Fruit fly (Drosophila melanogaster) whole organism, prepupa: ENCODE measurements around the gene CG15385.

Experiments used
- CG10631 ChIP-seq: fragments of 200-800 bp; sonication (Bioruptor generic); optimal IDR thresholded peaks from 2 replicates; lab custom pipeline; 2016; ENCODE audit warnings: missing biosample characterization, missing genetic modification characterization
- CG11294 ChIP-seq: fragments of 200-800 bp; sonication (Bioruptor generic); IDR thresholded peaks from 2 replicates; pipeline ENCODE4 v1.3.6; 2022; ENCODE audit warnings: missing biosample characterization, missing genetic modification characterization
- CG11762 ChIP-seq: fragments of 200-800 bp; sonication (Bioruptor generic); optimal IDR thresholded peaks from 3 replicates; lab custom pipeline; 2016; ENCODE audit warnings: missing biosample characterization, missing genetic modification characterization; ENCODE audit not compliant: insufficient read depth
- CG11902 ChIP-seq: fragments of 200-800 bp; sonication (Bioruptor generic); optimal IDR thresholded peaks from 3 replicates; lab custom pipeline; 2016; ENCODE audit warnings: missing biosample characterization, missing genetic modification characterization
- CG15336 ChIP-seq: fragments of 200-800 bp; sonication (Bioruptor generic); IDR thresholded peaks from 2 replicates; pipeline ENCODE4 v1.3.6; 2022; ENCODE audit warnings: missing biosample characterization, missing genetic modification characterization
- CG1621 ChIP-seq: fragments of 200-800 bp; sonication (Bioruptor generic); optimal IDR thresholded peaks from 3 replicates; lab custom pipeline; 2018; ENCODE audit warnings: missing biosample characterization, mild to moderate bottlenecking, missing genetic modification characterization
- CG16779 ChIP-seq: fragments of 200-800 bp; sonication (Bioruptor generic); optimal IDR thresholded peaks from 3 replicates; lab custom pipeline; 2017; ENCODE audit warnings: missing biosample characterization, mild to moderate bottlenecking, missing genetic modification characterization
- CG3032 ChIP-seq: fragments of 200-800 bp; optimal IDR thresholded peaks from 2 replicates; lab custom pipeline; 2019; ENCODE audit warnings: missing biosample characterization, mild to moderate bottlenecking, missing genetic modification characterization, moderate library complexity
- CG31627 ChIP-seq: fragments of 200-800 bp; sonication (Bioruptor generic); optimal IDR thresholded peaks from 3 replicates; lab custom pipeline; 2016; ENCODE audit warnings: missing biosample characterization, missing genetic modification characterization
- CG32006 ChIP-seq: fragments of 200-800 bp; sonication (Bioruptor generic); optimal IDR thresholded peaks from 3 replicates; lab custom pipeline; 2017; ENCODE audit warnings: missing biosample characterization, mild to moderate bottlenecking, missing genetic modification characterization
- CG34406 ChIP-seq: fragments of 200-800 bp; sonication (Bioruptor generic); optimal IDR thresholded peaks from 3 replicates; lab custom pipeline; 2016; ENCODE audit warnings: missing biosample characterization, missing genetic modification characterization
- CG3919 ChIP-seq: fragments of 200-800 bp; sonication (Bioruptor generic); optimal IDR thresholded peaks from 3 replicates; lab custom pipeline; 2016; ENCODE audit warnings: missing biosample characterization, missing genetic modification characterization
- CG4318 ChIP-seq: fragments of 200-800 bp; sonication (Bioruptor generic); optimal IDR thresholded peaks from 3 replicates; lab custom pipeline; 2017; ENCODE audit warnings: missing biosample characterization, mild to moderate bottlenecking, missing genetic modification characterization
- CG6163 ChIP-seq: fragments of 200-800 bp; sonication (Bioruptor generic); IDR thresholded peaks from 3 replicates; pipeline ENCODE4 v1.3.6; 2022; ENCODE audit warnings: missing biosample characterization, missing genetic modification characterization
- CG6276 ChIP-seq: fragments of 200-800 bp; sonication (Bioruptor generic); optimal IDR thresholded peaks from 2 replicates; lab custom pipeline; 2017; ENCODE audit warnings: missing biosample characterization, mild to moderate bottlenecking, missing genetic modification characterization
- CG6792 ChIP-seq: fragments of 200-800 bp; sonication (Bioruptor generic); optimal IDR thresholded peaks from 3 replicates; lab custom pipeline; 2016; ENCODE audit warnings: missing biosample characterization, missing genetic modification characterization
- CG6854 ChIP-seq: fragments of 200-800 bp; sonication (Bioruptor generic); optimal IDR thresholded peaks from 2 replicates; lab custom pipeline; 2017; ENCODE audit warnings: missing biosample characterization, mild to moderate bottlenecking, missing genetic modification characterization
- CG7368 ChIP-seq: fragments of 200-800 bp; sonication (Bioruptor generic); optimal IDR thresholded peaks from 3 replicates; lab custom pipeline; 2016; ENCODE audit warnings: missing biosample characterization, missing genetic modification characterization
- CG8119 ChIP-seq: fragments of 200-800 bp; sonication (Bioruptor generic); IDR thresholded peaks from 3 replicates; pipeline ENCODE4 v1.3.6; 2022; ENCODE audit warnings: missing biosample characterization, missing genetic modification characterization
- CG8319 ChIP-seq: fragments of 200-800 bp; sonication (Bioruptor generic); optimal IDR thresholded peaks from 3 replicates; lab custom pipeline; 2016; ENCODE audit warnings: missing biosample characterization, missing genetic modification characterization
- CG9139 ChIP-seq: fragments of 200-800 bp; sonication (Bioruptor generic); optimal IDR thresholded peaks from 3 replicates; lab custom pipeline; 2017; ENCODE audit warnings: missing biosample characterization, mild to moderate bottlenecking, missing genetic modification characterization
- Eip75B ChIP-seq: fragments of 200-800 bp; sonication (Bioruptor generic); optimal IDR thresholded peaks from 3 replicates; lab custom pipeline; 2016; ENCODE audit warnings: missing biosample characterization, missing genetic modification characterization
- Eip93F ChIP-seq: fragments of 200-800 bp; sonication (Bioruptor generic); optimal IDR thresholded peaks from 2 replicates; lab custom pipeline; 2016; ENCODE audit warnings: missing biosample characterization, mild to moderate bottlenecking, missing genetic modification characterization
- Ets21C ChIP-seq: fragments of 200-800 bp; sonication (Bioruptor generic); optimal IDR thresholded peaks from 3 replicates; lab custom pipeline; 2016; ENCODE audit warnings: missing biosample characterization, missing genetic modification characterization
- Ets96B ChIP-seq: fragments of 200-800 bp; optimal IDR thresholded peaks from 2 replicates; lab custom pipeline; 2019; ENCODE audit warnings: missing biosample characterization, mild to moderate bottlenecking, missing genetic modification characterization, moderate library complexity
- Gug ChIP-seq: fragments of 200-800 bp; sonication (Bioruptor generic); IDR thresholded peaks from 2 replicates; pipeline ENCODE4 v1.3.6; 2022; ENCODE audit warnings: missing biosample characterization, missing genetic modification characterization
- Hr39 ChIP-seq: fragments of 200-800 bp; sonication (Bioruptor generic); optimal IDR thresholded peaks from 2 replicates; lab custom pipeline; 2016; ENCODE audit warnings: missing biosample characterization, missing genetic modification characterization
- Hr4 ChIP-seq: fragments of 200-800 bp; sonication (Bioruptor generic); optimal IDR thresholded peaks from 3 replicates; lab custom pipeline; 2016; ENCODE audit warnings: missing biosample characterization, missing genetic modification characterization
- Lpt ChIP-seq: fragments of 200-800 bp; sonication (Bioruptor generic); optimal IDR thresholded peaks from 3 replicates; lab custom pipeline; 2016; ENCODE audit warnings: missing biosample characterization, missing genetic modification characterization
- OdsH ChIP-seq: fragments of 200-800 bp; sonication (Bioruptor generic); optimal IDR thresholded peaks from 3 replicates; lab custom pipeline; 2016; ENCODE audit warnings: missing biosample characterization, missing genetic modification characterization
- Smox ChIP-seq: fragments of 200-800 bp; sonication (Bioruptor generic); optimal IDR thresholded peaks from 3 replicates; lab custom pipeline; 2016; ENCODE audit warnings: missing biosample characterization, missing genetic modification characterization
- Sox102F ChIP-seq: fragments of 200-800 bp; sonication (Bioruptor generic); optimal IDR thresholded peaks from 2 replicates; lab custom pipeline; 2016; ENCODE audit warnings: missing biosample characterization, mild to moderate bottlenecking, missing genetic modification characterization
- Sox15 ChIP-seq: fragments of 200-800 bp; sonication (Bioruptor generic); optimal IDR thresholded peaks from 3 replicates; lab custom pipeline; 2016; ENCODE audit warnings: missing biosample characterization, missing genetic modification characterization
- acj6 ChIP-seq: fragments of 200-800 bp; sonication (Bioruptor generic); optimal IDR thresholded peaks from 3 replicates; lab custom pipeline; 2016; ENCODE audit warnings: missing biosample characterization, missing genetic modification characterization
- cyc ChIP-seq: fragments of 200-800 bp; sonication (Bioruptor generic); optimal IDR thresholded peaks from 3 replicates; lab custom pipeline; 2016; ENCODE audit warnings: missing biosample characterization, missing genetic modification characterization
- dac ChIP-seq: fragments of 200-800 bp; sonication (Bioruptor generic); optimal IDR thresholded peaks from 2 replicates; lab custom pipeline; 2017; ENCODE audit warnings: missing biosample characterization, mild to moderate bottlenecking, missing genetic modification characterization
- eg ChIP-seq: fragments of 200-800 bp; sonication (Bioruptor generic); IDR thresholded peaks from 3 replicates; pipeline ENCODE4 v1.3.6; 2022; ENCODE audit warnings: missing biosample characterization, missing genetic modification characterization
- esn ChIP-seq: fragments of 200-800 bp; sonication (Bioruptor generic); optimal IDR thresholded peaks from 2 replicates; lab custom pipeline; 2016; ENCODE audit warnings: missing biosample characterization, mild to moderate bottlenecking, missing genetic modification characterization, moderate library complexity
- fd59A ChIP-seq: fragments of 200-800 bp; sonication (Bioruptor generic); optimal IDR thresholded peaks from 2 replicates; lab custom pipeline; 2017; ENCODE audit warnings: missing biosample characterization, mild to moderate bottlenecking, missing genetic modification characterization, missing genetic modification reagents
- fkh ChIP-seq: fragments of 200-800 bp; sonication (Bioruptor generic); optimal IDR thresholded peaks from 3 replicates; lab custom pipeline; 2017; ENCODE audit warnings: missing biosample characterization, mild to moderate bottlenecking, missing genetic modification characterization, moderate library complexity
- lz ChIP-seq: fragments of 200-800 bp; sonication (Bioruptor generic); optimal IDR thresholded peaks from 3 replicates; lab custom pipeline; 2016; ENCODE audit warnings: missing biosample characterization, missing genetic modification characterization
- salr ChIP-seq, 2 experiments: fragments of 200-800 bp; sonication (Bioruptor generic); optimal IDR thresholded peaks; 3 replicates each; lab custom pipeline; 2016 to 2018; ENCODE audit warnings: missing biosample characterization in 2 of 2, missing genetic modification characterization in 2 of 2, mild to moderate bottlenecking in 1 of 2
- spab ChIP-seq: fragments of 200-800 bp; sonication (Bioruptor generic); optimal IDR thresholded peaks from 2 replicates; lab custom pipeline; 2017; ENCODE audit warnings: missing biosample characterization, mild to moderate bottlenecking, missing genetic modification characterization, missing genetic modification reagents
- ss ChIP-seq, 2 experiments: fragments of 200-800 bp; sonication (Bioruptor generic); optimal IDR thresholded peaks; 2 replicates in 1 of 2; 3 replicates in 1 of 2; lab custom pipeline; 2017 to 2018; ENCODE audit warnings: mild to moderate bottlenecking in 2 of 2, missing biosample characterization in 2 of 2, missing genetic modification characterization in 2 of 2, moderate library complexity in 1 of 2
- svp ChIP-seq: fragments of 200-800 bp; sonication (Bioruptor generic); peaks from one replicate; lab custom pipeline; 2016; ENCODE audit warnings: missing biosample characterization, missing genetic modification characterization
- topi ChIP-seq: fragments of 200-800 bp; sonication (Bioruptor generic); optimal IDR thresholded peaks from 3 replicates; lab custom pipeline; 2016; ENCODE audit warnings: missing biosample characterization, missing genetic modification characterization
- vri ChIP-seq: fragments of 200-800 bp; sonication (Bioruptor generic); optimal IDR thresholded peaks from 3 replicates; lab custom pipeline; 2016; ENCODE audit warnings: missing biosample characterization, mild to moderate bottlenecking, missing genetic modification characterization

The CG15385 gene

DNA sequence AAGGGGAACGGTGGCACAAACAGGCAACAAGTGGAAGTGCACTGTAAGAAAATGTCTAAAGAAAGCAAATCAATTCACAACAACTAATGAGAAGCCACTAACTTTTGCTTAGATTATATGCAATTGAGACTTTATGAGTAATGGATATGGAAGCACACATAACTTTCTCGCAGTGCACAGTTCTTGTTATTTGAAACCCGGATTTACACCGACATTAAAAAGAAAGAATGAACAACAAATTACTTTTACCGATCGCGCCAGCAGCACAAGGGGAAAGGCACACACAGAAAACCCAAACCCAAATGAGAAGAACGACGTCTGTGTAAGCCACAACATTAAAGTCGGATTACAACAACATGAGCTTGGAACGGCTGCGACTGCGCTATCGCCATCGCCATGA lies 23.3 kb downstream of the CG15385 start (continued):
- peak; percentile 81 for TF ChIP-seq CG3919 (GFP tag; lab: Kevin White, UChicago)
- TF ChIP-seq Sox15 (GFP tag; lab: Kevin White, UChicago) = peak; percentile 63
- peak; percentile 73 for TF ChIP-seq CG8119
- TF ChIP-seq Eip75B = peak; percentile 74
- TF ChIP-seq cyc = peak; percentile 91
- TF ChIP-seq CG1621 (tag; lab: Kevin White, UChicago) = peak; percentile 37
- peak; percentile 68 for TF ChIP-seq CG6854
- TF ChIP-seq vri (GFP tag; lab: Kevin White, UChicago) = peak; percentile 60

DNA sequence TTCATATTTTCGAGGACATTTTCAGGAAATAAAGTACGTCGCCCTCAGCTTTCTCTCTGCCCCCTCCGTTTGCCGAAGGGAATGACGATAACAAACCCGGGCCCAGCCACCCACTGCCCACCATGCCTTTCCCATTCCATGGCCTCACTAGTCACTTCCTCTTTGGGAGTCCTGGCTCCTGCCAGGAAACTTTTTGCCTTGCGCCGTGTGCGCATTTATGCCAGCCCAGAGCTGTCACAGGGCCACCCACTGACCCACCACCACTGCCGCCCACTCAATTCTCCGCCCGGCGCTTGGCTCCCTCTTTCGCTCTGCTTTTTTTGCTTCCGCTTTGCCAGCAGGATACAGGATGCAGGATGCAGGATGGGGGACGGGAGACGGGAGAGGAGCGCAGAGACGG lies 25.0 kb downstream of the CG15385 start:
- TF ChIP-seq CG6276 (GFP tag; lab: Kevin White, UChicago) (no peak), Ets96B (no peak), CG3032 (tag; lab: Kevin White, UChicago) (no peak), CG4318 (GFP tag; lab: Kevin White, UChicago) (no peak), vri (GFP tag; lab: Kevin White, UChicago) (no peak), spab (GFP tag; lab: Kevin White, UChicago) (no peak), dac (GFP tag; lab: Kevin White, UChicago) (no peak), topi (GFP tag; lab: Kevin White, UChicago) (no peak), CG7368 (GFP tag; lab: Kevin White, UChicago) (no peak), OdsH (GFP tag; lab: Kevin White, UChicago) (no peak)

dm6 chr2L:2185373-2185772 lies 27.0 kb downstream of the CG15385 start:
- TF ChIP-seq CG6163 (GFP tag; lab: Robert Waterston, UW) = 0 out of 3 replicates have a peak, but pooled peaks have one; percentile 27
- peak; percentile 6 for TF ChIP-seq Ets21C
- TF ChIP-seq Gug (GFP tag; lab: Robert Waterston, UW) = 0 out of 2 replicates have a peak, but pooled peaks have one; percentile 12
- TF ChIP-seq acj6 (GFP tag; lab: Kevin White, UChicago) = peak; percentile 29
- peak; percentile 8 for TF ChIP-seq CG8319 (GFP tag; lab: Kevin White, UChicago)
- TF ChIP-seq CG6792 (GFP tag; lab: Kevin White, UChicago) = peak; percentile 54
- TF ChIP-seq CG15336 (GFP tag; lab: Robert Waterston, UW) = peak; percentile 45; the same call in 1 of the 2 replicates
- TF ChIP-seq CG11902 = peak; percentile 33
- peak; percentile 53 for TF ChIP-seq esn
- TF ChIP-seq eg (GFP tag; lab: Robert Waterston, UW) = peak; percentile 7; the same call in 1 of the 3 replicates
- peak; percentile 62 for TF ChIP-seq svp (GFP tag; lab: Kevin White, UChicago)
- peak; percentile 14 for TF ChIP-seq CG31627 (GFP tag; lab: Kevin White, UChicago)
- TF ChIP-seq CG16779 = no peak
- TF ChIP-seq ss (GFP tag; optimal IDR thresholded peaks at IDR 0.05; lab: Kevin White, UChicago) = no peak
- 0 out of 2 replicates have a peak, but pooled peaks have one; percentile 27 for TF ChIP-seq CG11294
- peak; percentile 87 for TF ChIP-seq CG32006 (GFP tag; lab: Kevin White, UChicago)
- peak; percentile 39 for TF ChIP-seq Eip75B
- no peak for TF ChIP-seq CG3032 (tag; lab: Kevin White, UChicago)
- peak; percentile 47 for TF ChIP-seq CG10631 (GFP tag; lab: Kevin White, UChicago)
- no peak for TF ChIP-seq Eip93F (GFP tag; lab: Kevin White, UChicago)
- peak; percentile 47 for TF ChIP-seq dac (GFP tag; lab: Kevin White, UChicago)
- peak; percentile 36 for TF ChIP-seq lz (GFP tag; lab: Kevin White, UChicago)
- TF ChIP-seq CG9139 = no peak
- peak; percentile 19 for TF ChIP-seq Hr39 (GFP tag; lab: Kevin White, UChicago)
- TF ChIP-seq CG34406 (GFP tag; lab: Kevin White, UChicago) = peak; percentile 53
- TF ChIP-seq OdsH (GFP tag; lab: Kevin White, UChicago) = peak; percentile 64
- no peak for TF ChIP-seq fkh (GFP tag; lab: Kevin White, UChicago)
- TF ChIP-seq CG3919 (GFP tag; lab: Kevin White, UChicago) = peak; percentile 40
- TF ChIP-seq Smox (GFP tag; lab: Kevin White, UChicago) = peak; percentile 49
- no peak for TF ChIP-seq CG1621 (tag; lab: Kevin White, UChicago)
- peak; percentile 47 for TF ChIP-seq Hr4 (GFP tag; lab: Kevin White, UChicago)
- peak; percentile 66 for TF ChIP-seq CG6276 (GFP tag; lab: Kevin White, UChicago)
- TF ChIP-seq salr (GFP tag; optimal IDR thresholded peaks at IDR 0.05; lab: Kevin White, UChicago) = no peak
- peak; percentile 20 for TF ChIP-seq Sox102F (GFP tag; lab: Kevin White, UChicago)
- no peak for TF ChIP-seq Lpt (GFP tag; lab: Kevin White, UChicago)
- TF ChIP-seq fd59A (GFP tag; lab: Kevin White, UChicago) = no peak
- no peak for TF ChIP-seq spab (GFP tag; lab: Kevin White, UChicago)
- TF ChIP-seq CG7368 (GFP tag; lab: Kevin White, UChicago) = peak; percentile 8
- peak; percentile 2 for TF ChIP-seq CG11762 (GFP tag; lab: Kevin White, UChicago)
